Fruit fly (Drosophila melanogaster) whole organism, embryonic: Measurements from ENCODE around the gene Inx5.

ENCODE experiments used
- Abd-B ChIP-seq: fragments of 200-800 bp; sonication (Bioruptor generic); optimal IDR thresholded peaks from 2 replicates; lab custom pipeline; 2018; ENCODE audit warnings: missing biosample characterization, mild to moderate bottlenecking, missing genetic modification characterization, moderate library complexity
- CG12744 ChIP-seq: fragments of 200-800 bp; sonication (Bioruptor generic); optimal IDR thresholded peaks from 2 replicates; lab custom pipeline; 2016; ENCODE audit warnings: missing biosample characterization, missing genetic modification characterization
- CG14050 ChIP-seq: fragments of 200-800 bp; sonication (Bioruptor generic); IDR thresholded peaks from 3 replicates; pipeline ENCODE4 v1.3.6; 2022; ENCODE audit warnings: missing biosample characterization, missing genetic modification characterization
- CG15269 ChIP-seq: fragments of 200-800 bp; sonication (Bioruptor generic); optimal IDR thresholded peaks from 2 replicates; lab custom pipeline; 2018; ENCODE audit warnings: missing biosample characterization, mild to moderate bottlenecking, missing genetic modification characterization, moderate library complexity
- CG16779 ChIP-seq: fragments of 200-800 bp; sonication (Bioruptor generic); IDR thresholded peaks from 2 replicates; pipeline ENCODE4 v1.3.6; 2022; ENCODE audit warnings: missing biosample characterization, missing genetic modification characterization
- CG16815 ChIP-seq: fragments of 200-800 bp; sonication (Bioruptor generic); optimal IDR thresholded peaks from 3 replicates; lab custom pipeline; 2017; ENCODE audit warnings: missing biosample characterization, mild to moderate bottlenecking, missing genetic modification characterization
- CG16863 ChIP-seq: fragments of 200-800 bp; sonication (Bioruptor generic); optimal IDR thresholded peaks from 3 replicates; lab custom pipeline; 2016; ENCODE audit warnings: missing biosample characterization, missing genetic modification characterization
- CG3065 ChIP-seq: fragments of 200-800 bp; sonication (Bioruptor generic); optimal IDR thresholded peaks from 2 replicates; lab custom pipeline; 2016; ENCODE audit warnings: missing biosample characterization, missing genetic modification characterization
- CG31224 ChIP-seq: fragments of 200-800 bp; sonication (Bioruptor generic); IDR thresholded peaks from 2 replicates; pipeline ENCODE4 v1.3.6; 2022; ENCODE audit warnings: missing biosample characterization, missing genetic modification characterization
- CG3281 ChIP-seq: fragments of 200-800 bp; sonication (Bioruptor generic); optimal IDR thresholded peaks from 3 replicates; lab custom pipeline; 2017; ENCODE audit warnings: missing biosample characterization, mild to moderate bottlenecking, missing genetic modification characterization
- CG3407 ChIP-seq: fragments of 200-800 bp; sonication (Bioruptor generic); optimal IDR thresholded peaks from 2 replicates; lab custom pipeline; 2018; ENCODE audit warnings: missing biosample characterization, mild to moderate bottlenecking, missing genetic modification characterization
- CG4282 ChIP-seq: fragments of 200-800 bp; sonication (Bioruptor generic); optimal IDR thresholded peaks from 2 replicates; lab custom pipeline; 2016; ENCODE audit warnings: missing biosample characterization, missing genetic modification characterization
- CG6813 ChIP-seq: fragments of 200-800 bp; sonication (Bioruptor generic); optimal IDR thresholded peaks from 2 replicates; lab custom pipeline; 2017; ENCODE audit warnings: missing biosample characterization, missing genetic modification characterization, mild to moderate bottlenecking, moderate library complexity, missing genetic modification reagents
- CG7745 ChIP-seq: fragments of 200-800 bp; sonication (Bioruptor generic); optimal IDR thresholded peaks from 2 replicates; lab custom pipeline; 2018; ENCODE audit warnings: missing biosample characterization, mild to moderate bottlenecking, missing genetic modification characterization, moderate library complexity
- CG8388 ChIP-seq: fragments of 200-800 bp; sonication (Bioruptor generic); optimal IDR thresholded peaks from 2 replicates; lab custom pipeline; 2019; ENCODE audit warnings: missing biosample characterization, mild to moderate bottlenecking, missing genetic modification characterization, moderate library complexity
- CTCF ChIP-seq: fragments of 200-800 bp; sonication (Bioruptor generic); optimal IDR thresholded peaks from 2 replicates; lab custom pipeline; 2017; ENCODE audit warnings: missing biosample characterization, mild to moderate bottlenecking, missing genetic modification characterization, moderate library complexity
- Gsc ChIP-seq: fragments of 200-800 bp; sonication (Bioruptor generic); IDR thresholded peaks from 2 replicates; pipeline ENCODE4 v1.3.6; 2022; ENCODE audit warnings: missing biosample characterization, missing genetic modification characterization
- HHEX ChIP-seq: fragments of 200-800 bp; sonication (Bioruptor generic); optimal IDR thresholded peaks from 3 replicates; lab custom pipeline; 2017; ENCODE audit warnings: missing biosample characterization, mild to moderate bottlenecking, missing genetic modification characterization, missing genetic modification reagents
- HLH3B ChIP-seq: fragments of 200-800 bp; sonication (Bioruptor generic); IDR thresholded peaks from 2 replicates; pipeline ENCODE4 v1.3.6; 2022; ENCODE audit warnings: missing biosample characterization, missing genetic modification characterization
- Hr39 ChIP-seq: fragments of >200 bp; optimal IDR thresholded peaks from 2 replicates; lab custom pipeline; 2017
- Nf-YB ChIP-seq: fragments of 200-800 bp; sonication (Bioruptor generic); optimal IDR thresholded peaks from 3 replicates; lab custom pipeline; 2019; ENCODE audit warnings: missing biosample characterization, mild to moderate bottlenecking, missing genetic modification characterization, moderate library complexity
- Oaz ChIP-seq: fragments of 200-800 bp; sonication (Bioruptor generic); IDR thresholded peaks from 2 replicates; pipeline ENCODE4 v1.3.6; 2022; ENCODE audit warnings: missing biosample characterization, missing genetic modification characterization
- Optix ChIP-seq: fragments of 200-800 bp; sonication (Bioruptor generic); IDR thresholded peaks from 3 replicates; pipeline ENCODE4 v1.3.6; 2022; ENCODE audit warnings: missing biosample characterization, missing genetic modification characterization
- Rx ChIP-seq: fragments of 200-800 bp; sonication (Bioruptor generic); IDR thresholded peaks from 2 replicates; pipeline ENCODE4 v1.3.6; 2022; ENCODE audit warnings: missing biosample characterization, missing genetic modification characterization
- Scr ChIP-seq: fragments of 200-800 bp; sonication (Bioruptor generic); IDR thresholded peaks from 2 replicates; pipeline ENCODE4 v1.3.6; 2022; ENCODE audit warnings: missing biosample characterization, missing genetic modification characterization; ENCODE audit not compliant: partially characterized antibody
- Spps ChIP-seq: fragments of 200-800 bp; sonication (Bioruptor generic); optimal IDR thresholded peaks from 2 replicates; lab custom pipeline; 2018; ENCODE audit warnings: missing biosample characterization, mild to moderate bottlenecking, missing genetic modification characterization
- Vsx1 ChIP-seq: fragments of 200-800 bp; sonication (Bioruptor generic); optimal IDR thresholded peaks from 2 replicates; lab custom pipeline; 2017; ENCODE audit warnings: missing biosample characterization, mild to moderate bottlenecking, missing genetic modification characterization, missing genetic modification reagents
- abd-A ChIP-seq: fragments of 200-800 bp; sonication (Bioruptor generic); optimal IDR thresholded peaks from 3 replicates; lab custom pipeline; 2019; ENCODE audit warnings: missing biosample characterization, mild to moderate bottlenecking, missing genetic modification characterization, moderate library complexity
- ac ChIP-seq: fragments of 200-800 bp; sonication (Bioruptor generic); optimal IDR thresholded peaks from 3 replicates; lab custom pipeline; 2017; ENCODE audit warnings: missing biosample characterization, mild to moderate bottlenecking, missing genetic modification characterization
- cato ChIP-seq: fragments of 200-800 bp; sonication (Bioruptor generic); optimal IDR thresholded peaks from 2 replicates; lab custom pipeline; 2016; ENCODE audit warnings: missing biosample characterization, missing genetic modification characterization, borderline replicate concordance
- dmrt11E ChIP-seq: fragments of 200-800 bp; sonication (Bioruptor generic); optimal IDR thresholded peaks from 3 replicates; lab custom pipeline; 2018; ENCODE audit warnings: missing biosample characterization, mild to moderate bottlenecking, missing genetic modification characterization, moderate library complexity
- esg ChIP-seq: fragments of 200-800 bp; sonication (Bioruptor generic); conservative IDR thresholded peaks from 2 replicates; pipeline ENCODE4 v1.3.6; 2022; ENCODE audit warnings: missing biosample characterization, missing genetic modification characterization
- ewg ChIP-seq: fragments of 200-800 bp; sonication (Bioruptor generic); optimal IDR thresholded peaks from 3 replicates; lab custom pipeline; 2017; ENCODE audit warnings: mild to moderate bottlenecking, missing biosample characterization, missing genetic modification reagents, missing genetic modification characterization
- ftz-f1 ChIP-seq: fragments of 200-800 bp; sonication (Bioruptor generic); optimal IDR thresholded peaks from 2 replicates; lab custom pipeline; 2016; ENCODE audit warnings: missing biosample characterization, missing genetic modification characterization
- gce ChIP-seq: fragments of 200-800 bp; sonication (Bioruptor generic); IDR thresholded peaks from 3 replicates; pipeline ENCODE4 v1.3.6; 2022; ENCODE audit warnings: missing biosample characterization, missing genetic modification characterization
- gem ChIP-seq: fragments of 200-800 bp; sonication (Bioruptor generic); optimal IDR thresholded peaks from 2 replicates; lab custom pipeline; 2019; ENCODE audit warnings: missing biosample characterization, mild to moderate bottlenecking, missing genetic modification characterization, moderate library complexity
- h ChIP-seq: fragments of >200 bp; optimal IDR thresholded peaks from 2 replicates; lab custom pipeline; 2017
- jigr1 ChIP-seq: fragments of 200-800 bp; sonication (Bioruptor generic); IDR thresholded peaks from 3 replicates; pipeline ENCODE4 v1.3.6; 2022; ENCODE audit warnings: missing biosample characterization, missing genetic modification characterization
- jing ChIP-seq: fragments of 200-800 bp; sonication (Bioruptor generic); optimal IDR thresholded peaks from 2 replicates; lab custom pipeline; 2018; ENCODE audit warnings: missing biosample characterization, mild to moderate bottlenecking, missing genetic modification characterization
- luna ChIP-seq: fragments of 200-800 bp; sonication (Bioruptor generic); optimal IDR thresholded peaks from 2 replicates; lab custom pipeline; 2016; ENCODE audit warnings: missing biosample characterization, missing genetic modification characterization
- mam ChIP-seq: fragments of 200-800 bp; sonication (Bioruptor generic); optimal IDR thresholded peaks from 3 replicates; lab custom pipeline; 2016; ENCODE audit warnings: missing biosample characterization, missing genetic modification characterization
- pan ChIP-seq, 4 experiments: fragments of >200 bp in 3 of 4; fragments of 200-800 bp in 1 of 4; sonication (Bioruptor generic) in 1 of 4; optimal IDR thresholded peaks in 3 of 4; IDR thresholded peaks in 1 of 4; 2 replicates each; pipeline versions ENCODE4 v1.3.6 to Lab custom; 2017 to 2022; ENCODE audit warnings: missing biosample characterization in 2 of 4, missing genetic modification characterization in 2 of 4, mixed read lengths in 1 of 4
- pho ChIP-seq: fragments of 200-800 bp; sonication (Bioruptor generic); optimal IDR thresholded peaks from 2 replicates; lab custom pipeline; 2016; ENCODE audit warnings: missing biosample characterization, missing genetic modification characterization
- phol ChIP-seq: fragments of 200-800 bp; sonication (Bioruptor generic); optimal IDR thresholded peaks from 3 replicates; lab custom pipeline; 2018; ENCODE audit warnings: missing biosample characterization, mild to moderate bottlenecking, missing genetic modification characterization, moderate library complexity
- psq ChIP-seq: fragments of 200-800 bp; sonication (Bioruptor generic); optimal IDR thresholded peaks from 2 replicates; lab custom pipeline; 2017; ENCODE audit warnings: missing biosample characterization, missing genetic modification characterization
- rib ChIP-seq: fragments of 200-800 bp; sonication (Bioruptor generic); IDR thresholded peaks from 2 replicates; pipeline ENCODE4 v1.3.6; 2022; ENCODE audit warnings: missing biosample characterization, missing genetic modification characterization
- seq ChIP-seq: fragments of 200-800 bp; sonication (Bioruptor generic); IDR thresholded peaks from 2 replicates; pipeline ENCODE4 v1.3.6; 2022; ENCODE audit warnings: missing biosample characterization, missing genetic modification characterization
- sisA ChIP-seq: fragments of 200-800 bp; sonication (Bioruptor generic); IDR thresholded peaks from 2 replicates; pipeline ENCODE4 v1.3.6; 2022; ENCODE audit warnings: missing biosample characterization, missing genetic modification characterization
- slbo ChIP-seq: fragments of 200-800 bp; sonication (Bioruptor generic); IDR thresholded peaks from 2 replicates; pipeline ENCODE4 v1.3.6; 2022; ENCODE audit warnings: missing biosample characterization, missing genetic modification characterization
- slp2 ChIP-seq: fragments of 200-800 bp; sonication (Bioruptor generic); optimal IDR thresholded peaks from 2 replicates; lab custom pipeline; 2016; ENCODE audit warnings: missing biosample characterization, missing genetic modification characterization
- sob ChIP-seq: fragments of 200-800 bp; sonication (Bioruptor generic); IDR thresholded peaks from 2 replicates; pipeline ENCODE4 v1.3.6; 2022; ENCODE audit warnings: missing biosample characterization, missing genetic modification characterization
- vnd ChIP-seq: fragments of 200-800 bp; sonication (Bioruptor generic); IDR thresholded peaks from 3 replicates; pipeline ENCODE4 v1.3.6; 2022; ENCODE audit warnings: missing biosample characterization, missing genetic modification characterization; ENCODE audit not compliant: partially characterized antibody
- z ChIP-seq: fragments of 200-800 bp; sonication (Bioruptor generic); IDR thresholded peaks from 3 replicates; pipeline ENCODE4 v1.3.6; 2022; ENCODE audit warnings: missing biosample characterization, missing genetic modification characterization

Gene Inx5

dm6 chrX:19159942-19160341, 10.7 kb downstream of the Inx5 start (continued):
- TF ChIP-seq gce, result no peak
- TF ChIP-seq h (lab: Kevin White, UChicago), result no peak
- no peak for TF ChIP-seq Scr
- TF ChIP-seq CG31224 (GFP tag; lab: Robert Waterston, UW), result no peak
- TF ChIP-seq seq (GFP tag; lab: Robert Waterston, UW), result no peak
- TF ChIP-seq Spps, result no peak
- no peak for TF ChIP-seq Vsx1 (GFP tag; lab: Kevin White, UChicago)
- TF ChIP-seq jigr1 (GFP tag; lab: Robert Waterston, UW), result no peak
- TF ChIP-seq CG3065 (GFP tag; lab: Kevin White, UChicago), result no peak
- TF ChIP-seq CG3407, result no peak
- TF ChIP-seq CG7745 (tag; lab: Kevin White, UChicago), result no peak
- TF ChIP-seq rib, result no peak
- TF ChIP-seq gem, result peak; percentile 69
- no peak for TF ChIP-seq sob (GFP tag; lab: Robert Waterston, UW)
- TF ChIP-seq HHEX (GFP tag; lab: Kevin White, UChicago), result no peak
- TF ChIP-seq CG15269 (tag; lab: Kevin White, UChicago), result no peak
- TF ChIP-seq Rx (GFP tag; lab: Robert Waterston, UW), result no peak
- TF ChIP-seq CG14050 (GFP tag; lab: Robert Waterston, UW), result no peak
- no peak for TF ChIP-seq pho
- no peak for TF ChIP-seq abd-A (tag; lab: Kevin White, UChicago)
- TF ChIP-seq Gsc (GFP tag; lab: Robert Waterston, UW), result no peak
- peak; percentile 35 for TF ChIP-seq CG8388 (GFP tag; lab: Kevin White, UChicago)
- no peak for TF ChIP-seq CG16779 (GFP tag; lab: Robert Waterston, UW)
- TF ChIP-seq slbo (GFP tag; lab: Robert Waterston, UW), result no peak
- no peak for TF ChIP-seq Abd-B (GFP tag; lab: Kevin White, UChicago)
- TF ChIP-seq psq (GFP tag; lab: Kevin White, UChicago), result no peak
- no peak for TF ChIP-seq esg
- TF ChIP-seq ewg (GFP tag; lab: Kevin White, UChicago), result peak; percentile 18
- TF ChIP-seq jing, result no peak
- no peak for TF ChIP-seq HLH3B (GFP tag; lab: Robert Waterston, UW)
- TF ChIP-seq Optix (GFP tag; lab: Robert Waterston, UW), result no peak
- TF ChIP-seq CG16815 (GFP tag; lab: Kevin White, UChicago), result no peak
- TF ChIP-seq CG12744 (GFP tag; lab: Kevin White, UChicago), result no peak
- TF ChIP-seq Hr39 (lab: Kevin White, UChicago), result no peak
- TF ChIP-seq mam (GFP tag; lab: Kevin White, UChicago), result no peak
- TF ChIP-seq CG6813 (GFP tag; lab: Kevin White, UChicago), result no peak
- no peak for TF ChIP-seq vnd (GFP tag; lab: Robert Waterston, UW)
- TF ChIP-seq CG3281 (GFP tag; lab: Kevin White, UChicago), result no peak
- TF ChIP-seq ac, result no peak
- no peak for TF ChIP-seq CG16863 (GFP tag; lab: Kevin White, UChicago)
- TF ChIP-seq sisA (GFP tag; lab: Robert Waterston, UW), result no peak
- peak; percentile 43 for TF ChIP-seq phol (tag; lab: Kevin White, UChicago)
- no peak for TF ChIP-seq Nf-YB (GFP tag; lab: Kevin White, UChicago)
- TF ChIP-seq Oaz (GFP tag; lab: Robert Waterston, UW), result no peak
- TF ChIP-seq pan (optimal IDR thresholded peaks at IDR 0.05; lab: Kevin White, UChicago), result no peak
- TF ChIP-seq pan (GFP tag; optimal IDR thresholded peaks at IDR 0.05 in 1 of 2, IDR thresholded peaks at IDR 0.05 in 1 of 2), result no peak
- TF ChIP-seq cato (GFP tag; lab: Kevin White, UChicago), result no peak
- no peak for TF ChIP-seq slp2 (GFP tag; lab: Kevin White, UChicago)
- no peak for TF ChIP-seq CG4282
- no peak for TF ChIP-seq luna
- no peak for TF ChIP-seq CTCF (GFP tag; lab: Kevin White, UChicago)
- no peak for TF ChIP-seq z (GFP tag; lab: Robert Waterston, UW)
- no peak for TF ChIP-seq ftz-f1 (GFP tag; lab: Kevin White, UChicago)
- TF ChIP-seq dmrt11E, result peak; percentile 62
